Fruit fly (Drosophila melanogaster) whole organism: ENCODE results near the gene CG3397.

Source experiments
- CG8478 ChIP-seq: fragments of >200 bp; optimal IDR thresholded peaks from 2 replicates; lab custom pipeline; 2018; ENCODE audit warnings: inconsistent platforms
- Dll ChIP-seq: fragments of >200 bp; optimal IDR thresholded peaks from 2 replicates; lab custom pipeline; 2017
- EcR ChIP-seq, 2 experiments: fragments of >200 bp; optimal IDR thresholded peaks; 2 replicates each; lab custom pipeline; 2017; ENCODE audit warnings: missing biosample characterization in 2 of 2, missing genetic modification characterization in 2 of 2, missing genetic modification reagents in 2 of 2
- pan ChIP-seq: fragments of >200 bp; optimal IDR thresholded peaks from 2 replicates; lab custom pipeline; 2017
- psq ChIP-seq: fragments of >200 bp; optimal IDR thresholded peaks from 2 replicates; lab custom pipeline; 2017
- usp ChIP-seq: fragments of >200 bp; optimal IDR thresholded peaks from 2 replicates; lab custom pipeline; 2017; ENCODE audit warnings: missing biosample characterization, missing genetic modification characterization, mixed read lengths

DNA sequence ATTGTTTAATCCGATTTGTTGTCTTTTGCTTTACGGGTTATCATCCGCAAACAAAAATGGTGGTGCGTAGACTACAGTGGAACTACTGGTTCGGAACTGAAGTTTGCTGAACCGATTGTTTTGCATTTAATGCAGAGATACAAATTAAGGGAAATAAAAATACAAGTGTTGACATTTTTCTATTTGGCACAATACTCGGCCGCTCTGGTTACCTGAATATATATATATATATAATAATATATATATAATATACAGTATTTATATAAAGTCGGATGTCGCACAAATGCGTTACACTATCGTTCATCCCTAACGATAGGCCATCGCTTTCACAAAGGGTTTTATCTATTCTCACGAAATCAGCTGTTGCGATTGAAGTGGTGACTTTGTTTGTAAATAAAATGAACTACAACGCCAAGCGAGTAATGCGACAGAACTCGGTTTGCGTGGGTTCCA lies 32.5 kb upstream of the CG3397 start, which contains the start of the genes DCAF12 and Spt3:
- TF ChIP-seq usp (GFP tag; lab: Kevin White, UChicago) (no peak), pan (lab: Kevin White, UChicago) (no peak), CG8478 (lab: Kevin White, UChicago) (no peak), EcR (GFP tag; optimal IDR thresholded peaks at IDR 0.05; lab: Kevin White, UChicago) (no peak), psq (no peak), Dll (no peak)
